Worm (Caenorhabditis elegans) whole organism, L4 larva: ENCODE measurements around the gene str-111.

ENCODE experiments used
- ceh-82 ChIP-seq: sonication (generic microtip); optimal IDR thresholded peaks from 2 replicates; lab custom pipeline; 2017; ENCODE audit warnings: missing biosample characterization, missing genetic modification characterization
- dmd-6 ChIP-seq: fragments of 200-800 bp; sonication (Bioruptor generic); IDR thresholded peaks from 2 replicates; pipeline ENCODE4 v1.3.6; 2022; ENCODE audit warnings: missing genetic modification reagents, missing genetic modification characterization, missing compliant biosample characterization
- lin-15B ChIP-seq: fragments of 150-350 bp; sonication (generic microtip); optimal IDR thresholded peaks from 3 replicates; lab custom pipeline; 2014; ENCODE audit warnings: missing biosample characterization, missing genetic modification characterization
- pha-4 ChIP-seq, 2 experiments: fragments of 150-350 bp in 1 of 2; fragments of 200-800 bp in 1 of 2; sonication (Bioruptor generic) in 1 of 2; IDR thresholded peaks in 1 of 2; optimal IDR thresholded peaks in 1 of 2; 2 replicates each; pipeline versions ENCODE4 v1.3.6 to Lab custom; 2014 to 2022; ENCODE audit warnings: missing genetic modification characterization in 2 of 2, missing genetic modification reagents in 2 of 2, missing biosample characterization in 1 of 2, missing compliant biosample characterization in 1 of 2
- vab-7 ChIP-seq: fragments of 200-800 bp; sonication (Bioruptor generic); IDR thresholded peaks from 2 replicates; pipeline ENCODE4 v1.3.6; 2022; ENCODE audit warnings: missing genetic modification reagents, missing genetic modification characterization, missing compliant biosample characterization

ce11 chrV:16165936-16166335 lies 3.0 kb downstream of the str-111 start, which contains the start of gene str-108:
- TF ChIP-seq dmd-6 (GFP tag; lab: Robert Waterston, UW), result no peak
- TF ChIP-seq ceh-82 (tag; lab: Kevin White, UChicago), result no peak
- TF ChIP-seq pha-4 (GFP tag; IDR thresholded peaks at IDR 0.05; lab: Robert Waterston, UW), result no peak
- no peak for TF ChIP-seq pha-4 (tag; optimal IDR thresholded peaks at IDR 0.05; lab: Kevin White, UChicago)
- no peak for TF ChIP-seq vab-7 (GFP tag; lab: Robert Waterston, UW)
- no peak for TF ChIP-seq lin-15B (tag; lab: Kevin White, UChicago)
